Fruit fly (Drosophila melanogaster) whole organism, embryonic: ENCODE measurements around the gene mad2.

ENCODE experiments used
- CG10267 ChIP-seq: fragments of 200-800 bp; sonication (Bioruptor generic); optimal IDR thresholded peaks from 2 replicates; lab custom pipeline; 2018; ENCODE audit warnings: missing biosample characterization, mild to moderate bottlenecking, missing genetic modification characterization, moderate library complexity
- CG11504 ChIP-seq: fragments of 200-800 bp; sonication (Bioruptor generic); optimal IDR thresholded peaks from 3 replicates; lab custom pipeline; 2019; ENCODE audit warnings: missing biosample characterization, mild to moderate bottlenecking, missing genetic modification characterization, moderate library complexity
- CG11560 ChIP-seq: fragments of 200-800 bp; sonication (Bioruptor generic); IDR thresholded peaks from 3 replicates; pipeline ENCODE4 v1.3.6; 2022; ENCODE audit warnings: missing biosample characterization, missing genetic modification characterization
- CG3726 ChIP-seq: fragments of 200-800 bp; sonication (Bioruptor generic); IDR thresholded peaks from 3 replicates; pipeline ENCODE4, ENCODE4 v1.3.6; 2022; ENCODE audit warnings: missing biosample characterization, missing genetic modification characterization
- Chrac-16 ChIP-seq: fragments of 200-800 bp; sonication (Bioruptor generic); optimal IDR thresholded peaks from 3 replicates; lab custom pipeline; 2016; ENCODE audit warnings: missing biosample characterization, missing genetic modification characterization
- CoRest ChIP-seq: fragments of 200-800 bp; sonication (Bioruptor generic); optimal IDR thresholded peaks from 3 replicates; lab custom pipeline; 2018; ENCODE audit warnings: missing biosample characterization, mild to moderate bottlenecking, missing genetic modification characterization, moderate library complexity
- Gsc ChIP-seq: fragments of 200-800 bp; sonication (Bioruptor generic); IDR thresholded peaks from 2 replicates; pipeline ENCODE4 v1.3.6; 2022; ENCODE audit warnings: missing biosample characterization, missing genetic modification characterization
- H2.0 ChIP-seq: fragments of 200-800 bp; sonication (Bioruptor generic); IDR thresholded peaks from 2 replicates; pipeline ENCODE4 v1.3.6; 2022; ENCODE audit warnings: missing biosample characterization, missing genetic modification characterization
- Lpt ChIP-seq: fragments of >200 bp; optimal IDR thresholded peaks from 2 replicates; lab custom pipeline; 2018; ENCODE audit warnings: missing biosample characterization, missing genetic modification characterization
- fd102C ChIP-seq: fragments of 200-800 bp; sonication (Bioruptor generic); optimal IDR thresholded peaks from 2 replicates; lab custom pipeline; 2018; ENCODE audit warnings: missing biosample characterization, mild to moderate bottlenecking, missing genetic modification characterization, moderate library complexity
- kay ChIP-seq: fragments of 200-800 bp; sonication (Bioruptor generic); optimal IDR thresholded peaks from 2 replicates; lab custom pipeline; 2016; ENCODE audit warnings: missing biosample characterization, missing genetic modification characterization
- run ChIP-seq: fragments of 200-800 bp; sonication (Bioruptor generic); optimal IDR thresholded peaks from 3 replicates; lab custom pipeline; 2018; ENCODE audit warnings: missing biosample characterization, mild to moderate bottlenecking, missing genetic modification characterization
- scrt ChIP-seq: fragments of 200-800 bp; sonication (Bioruptor generic); optimal IDR thresholded peaks from 2 replicates; lab custom pipeline; 2018; ENCODE audit warnings: missing biosample characterization, mild to moderate bottlenecking, missing genetic modification characterization, moderate library complexity
- unpg ChIP-seq: fragments of 200-800 bp; sonication (Bioruptor generic); optimal IDR thresholded peaks from 3 replicates; lab custom pipeline; 2018; ENCODE audit warnings: missing biosample characterization, mild to moderate bottlenecking, missing genetic modification characterization, moderate library complexity

DNA sequence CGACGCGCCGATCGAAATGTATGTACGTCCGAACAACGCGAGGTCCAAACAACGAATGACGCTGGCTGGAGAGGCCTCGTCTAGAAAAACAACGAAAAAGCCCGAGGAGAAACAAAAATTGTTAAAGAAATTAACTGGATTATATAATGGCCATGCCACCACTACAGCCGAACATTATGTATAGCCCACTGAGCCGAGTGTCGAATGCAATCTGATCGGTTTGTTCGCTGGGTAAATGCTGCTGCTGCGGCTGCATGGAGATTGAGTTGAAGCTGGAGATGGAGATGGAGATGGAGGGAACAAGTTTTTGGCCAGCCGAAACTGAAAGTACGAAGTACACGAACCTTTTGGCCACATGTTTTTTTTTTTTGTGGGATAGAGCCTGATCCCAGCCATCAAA, 26.3 kb downstream of the mad2 start, which contains the start of gene Cralbp:
- no peak for TF ChIP-seq Lpt
- TF ChIP-seq CG11504 (tag; lab: Kevin White, UChicago): no peak
- TF ChIP-seq run (tag; lab: Kevin White, UChicago): no peak
- TF ChIP-seq unpg (GFP tag; lab: Kevin White, UChicago): no peak
- no peak for TF ChIP-seq CoRest
- TF ChIP-seq CG3726 (GFP tag; lab: Robert Waterston, UW): no peak
- no peak for TF ChIP-seq CG10267 (tag; lab: Kevin White, UChicago)
- no peak for TF ChIP-seq H2.0 (GFP tag; lab: Robert Waterston, UW)
- no peak for TF ChIP-seq Gsc (GFP tag; lab: Robert Waterston, UW)
- TF ChIP-seq CG11560 (tag; lab: Robert Waterston, UW): no peak
- no peak for TF ChIP-seq scrt (GFP tag; lab: Kevin White, UChicago)
- no peak for TF ChIP-seq fd102C
- TF ChIP-seq Chrac-16 (GFP tag; lab: Kevin White, UChicago): no peak
- no peak for TF ChIP-seq kay (GFP tag; lab: Kevin White, UChicago)
